Worm (Caenorhabditis elegans): ENCODE results near the gene spp-8.
A peak's percentile ranks its signal among the peaks of the same experiment; 100 is the strongest.

The spp-8 gene

DNA sequence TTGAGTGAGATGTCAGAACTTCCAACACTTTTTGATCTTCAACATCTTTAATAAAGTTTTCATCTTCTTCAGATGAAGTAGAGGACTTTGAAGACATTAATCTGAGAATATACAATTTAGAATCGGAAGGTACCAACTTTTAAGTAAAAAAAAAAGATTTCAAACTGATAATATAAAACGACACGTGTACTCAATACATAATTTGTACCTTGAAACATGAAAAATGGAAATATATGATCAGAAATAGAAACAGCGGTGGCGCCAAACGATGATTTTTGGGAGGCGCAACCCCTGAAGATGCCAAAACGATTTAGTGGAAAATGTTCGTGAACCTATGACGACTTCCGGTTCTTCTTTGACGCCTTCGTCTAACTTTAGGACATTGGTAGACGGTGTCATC is 9.0 kb upstream of the spp-8 start, which contains the start of gene oat-1:
Gene oat-1, minus strand, starts transcription at position 101 of the 400 bp plus-strand sequence.
- TF ChIP-seq elt-2 (tag; optimal IDR thresholded peaks at IDR 0.05) (no peak), vab-15 (tag; optimal IDR thresholded peaks at IDR 0.05) (no peak), zip-4 (GFP tag; optimal IDR thresholded peaks at IDR 0.05) (no peak)

DNA sequence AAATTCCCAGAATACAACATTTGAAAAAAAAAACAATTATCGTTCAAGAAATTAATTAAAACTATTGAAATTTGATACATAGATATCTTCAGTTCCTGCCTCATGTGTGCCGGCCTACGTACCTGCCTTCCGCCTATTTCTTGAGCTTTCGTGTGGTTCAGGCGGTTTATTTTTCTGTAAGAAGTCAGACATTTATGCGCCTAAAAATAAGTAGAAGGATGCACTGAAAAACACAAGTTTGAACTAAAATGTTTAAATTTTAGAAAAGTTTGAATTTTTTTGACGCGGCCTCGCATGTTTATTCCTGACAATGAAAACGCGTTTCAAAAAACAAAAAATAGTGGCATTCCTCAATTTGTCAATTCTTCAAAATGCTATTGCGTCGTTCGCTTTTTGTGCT is 7.7 kb upstream of the spp-8 start, which contains the start of gene C28C12.11:
Gene C28C12.11, plus strand, starts transcription at position 301 of the 400 bp plus-strand sequence.
- TF ChIP-seq nhr-90 (tag; optimal IDR thresholded peaks at IDR 0.05; ENCODE audit: poor library complexity): no peak
- no peak for TF ChIP-seq mef-2 (tag; optimal IDR thresholded peaks at IDR 0.05)
- no peak for TF ChIP-seq zip-4 (GFP tag; optimal IDR thresholded peaks at IDR 0.05)

DNA sequence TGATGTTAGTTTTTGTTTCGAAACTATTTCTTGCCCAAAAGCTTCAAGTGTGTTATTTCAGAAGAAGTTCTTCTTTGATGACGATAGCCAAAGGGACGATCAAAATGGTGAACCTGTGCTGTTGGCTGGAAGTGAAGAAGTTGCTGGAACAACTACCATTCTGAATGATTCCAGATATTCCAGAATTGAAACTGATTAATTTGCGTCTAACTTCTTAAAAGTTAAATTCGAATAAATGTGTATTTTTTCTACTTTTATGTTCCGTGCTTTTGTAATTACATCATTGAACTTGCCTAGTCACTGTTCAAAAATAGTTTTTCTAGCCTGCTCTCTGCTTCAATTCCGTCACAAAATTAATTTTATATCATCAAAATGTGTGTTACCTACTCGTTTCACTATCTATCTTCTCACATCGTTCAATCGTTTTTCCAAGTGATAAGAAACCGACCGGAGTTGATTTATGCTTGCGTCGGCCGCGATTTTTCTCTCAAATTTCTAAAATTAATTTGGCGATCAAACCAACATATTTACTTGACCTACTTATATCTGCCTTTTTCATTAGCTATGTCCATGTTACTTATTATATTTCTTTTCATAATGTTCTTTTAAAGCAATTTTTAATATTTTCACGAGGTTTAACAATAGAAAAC is 6.3 kb upstream of the spp-8 start:
- TF ChIP-seq mep-1 (tag; optimal IDR thresholded peaks at IDR 0.05): no peak
- peak; percentile 62 for TF ChIP-seq blmp-1 (tag; optimal IDR thresholded peaks at IDR 0.05)
- TF ChIP-seq snu-23 (GFP tag; optimal IDR thresholded peaks at IDR 0.05): no peak
- peak; percentile 39 for TF ChIP-seq lin-14 (GFP tag; optimal IDR thresholded peaks at IDR 0.05)
- TF ChIP-seq elt-2 (tag; optimal IDR thresholded peaks at IDR 0.05): peak; percentile 66
- TF ChIP-seq efl-1 (optimal IDR thresholded peaks at IDR 0.05): no peak
- peak in 1 of 2 experiments; percentile 51 for TF ChIP-seq efl-1 (GFP tag; optimal IDR thresholded peaks at IDR 0.05 in 1 of 2)
- no peak for TF ChIP-seq lin-15B (tag; optimal IDR thresholded peaks at IDR 0.05)
- TF ChIP-seq rnt-1 (tag; optimal IDR thresholded peaks at IDR 0.05): peak; percentile 9
- TF ChIP-seq pax-3 (tag; optimal IDR thresholded peaks at IDR 0.05): no peak
- TF ChIP-seq nhr-71 (tag; optimal IDR thresholded peaks at IDR 0.05): peak; percentile 15
- peak in 2 of 6 experiments; percentile 15 to 33 for TF ChIP-seq elt-3 (tag; optimal IDR thresholded peaks at IDR 0.05)
- TF ChIP-seq unc-98 (GFP tag; IDR thresholded peaks at IDR 0.05): no peak

DNA sequence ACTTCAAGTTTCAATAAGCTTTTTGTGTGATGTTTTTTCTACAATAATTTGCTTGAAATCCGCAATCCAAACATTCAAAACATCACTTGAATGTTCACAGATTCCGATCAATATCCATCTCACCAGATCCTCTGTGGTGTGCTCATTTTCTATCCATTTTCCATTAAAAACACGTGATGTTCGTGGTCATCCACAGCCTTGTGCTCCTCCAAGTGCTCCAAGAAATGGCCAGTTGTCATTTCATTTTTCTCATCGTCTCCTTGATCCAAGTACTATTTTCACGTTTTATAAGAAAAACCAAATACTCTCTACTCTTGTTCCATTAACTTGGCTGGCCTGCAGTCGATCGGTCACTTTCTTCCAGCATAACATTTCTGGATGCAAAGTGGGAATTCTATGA is 5.3 kb upstream of the spp-8 start:
- TF ChIP-seq ztf-11 (tag; optimal IDR thresholded peaks at IDR 0.05) (no peak), ceh-8 (GFP tag; optimal IDR thresholded peaks at IDR 0.05) (no peak), aly-2 (tag; optimal IDR thresholded peaks at IDR 0.05) (no peak), unc-86 (tag; optimal IDR thresholded peaks at IDR 0.05) (no peak), nhr-237 (tag; optimal IDR thresholded peaks at IDR 0.05) (no peak), unc-130 (tag; optimal IDR thresholded peaks at IDR 0.05) (no peak), nhr-12 (tag; optimal IDR thresholded peaks at IDR 0.05) (no peak), unc-30 (tag; optimal IDR thresholded peaks at IDR 0.05) (no peak), fos-1 (tag; optimal IDR thresholded peaks at IDR 0.05) (no peak), Y116A8C.19 (tag; optimal IDR thresholded peaks at IDR 0.05; ENCODE audit: borderline replicate concordance) (no peak), mef-2 (tag; optimal IDR thresholded peaks at IDR 0.05) (no peak), nhr-47 (tag; optimal IDR thresholded peaks at IDR 0.05) (no peak), lin-14 (GFP tag; optimal IDR thresholded peaks at IDR 0.05) (peak; percentile 78), ama-1 (optimal IDR thresholded peaks at IDR 0.05) (no peak), blmp-1 (tag; optimal IDR thresholded peaks at IDR 0.05) (no peak), C34B4.2 (tag; optimal IDR thresholded peaks at IDR 0.05) (no peak), unc-98 (GFP tag; IDR thresholded peaks at IDR 0.05) (no peak), lin-39 (tag; optimal IDR thresholded peaks at IDR 0.05) (peak; percentile 26), nhr-85 (tag) (no peak), tlp-1 (tag; optimal IDR thresholded peaks at IDR 0.05) (no peak), skn-1 (tag; optimal IDR thresholded peaks at IDR 0.05) (no peak), alr-1 (tag; optimal IDR thresholded peaks at IDR 0.05; ENCODE audit: borderline replicate concordance) (no peak), lin-15B (tag; optimal IDR thresholded peaks at IDR 0.05) (no peak), zip-4 (GFP tag; optimal IDR thresholded peaks at IDR 0.05) (no peak), hlh-4 (tag; optimal IDR thresholded peaks at IDR 0.05) (no peak), sptf-1 (tag; optimal IDR thresholded peaks at IDR 0.05) (no peak), vab-15 (tag; optimal IDR thresholded peaks at IDR 0.05) (no peak), lin-35 (GFP tag; optimal IDR thresholded peaks at IDR 0.05) (no peak), snpc-4 (tag; optimal IDR thresholded peaks at IDR 0.05) (no peak), dpl-1 (GFP tag; optimal IDR thresholded peaks at IDR 0.05) (no peak), mdl-1 (tag; optimal IDR thresholded peaks at IDR 0.05) (peak in 1 of 2 experiments; percentile 17), xbp-1 (tag; optimal IDR thresholded peaks at IDR 0.05) (no peak), nhr-90 (tag; optimal IDR thresholded peaks at IDR 0.05; ENCODE audit: poor library complexity) (no peak), lir-3 (tag; optimal IDR thresholded peaks at IDR 0.05; ENCODE audit: poor library complexity) (no peak), pqm-1 (tag; optimal IDR thresholded peaks at IDR 0.05) (no peak), unc-62 (GFP tag; optimal IDR thresholded peaks at IDR 0.05) (no peak), nhr-28 (tag; optimal IDR thresholded peaks at IDR 0.05) (no peak)

All from whole organism, L1 larva.